Worm (Caenorhabditis elegans) whole organism, late embryonic: Measurements from ENCODE around the gene srab-25.

Experiments used
- ets-4 ChIP-seq: sonication (generic microtip); optimal IDR thresholded peaks from 2 replicates; lab custom pipeline; 2016; ENCODE audit warnings: missing genetic modification characterization, missing compliant biosample characterization
- lin-11 ChIP-seq: fragments of 200-800 bp; sonication (Bioruptor generic); optimal IDR thresholded peaks from 2 replicates; lab custom pipeline; 2018; ENCODE audit warnings: mild to moderate bottlenecking, missing genetic modification characterization, missing compliant biosample characterization

ce11 chrV:1773120-1773519, 32.1 kb upstream of the srab-25 start:
- TF ChIP-seq lin-11 (tag; lab: Kevin White, UChicago) (no peak), ets-4 (tag; lab: Kevin White, UChicago) (no peak)
